Fruit fly (Drosophila melanogaster) whole organism, embryonic: ENCODE results near the gene InR.
A peak's percentile ranks its signal among the peaks of the same experiment; 100 is the strongest.

Experiments used
- Abd-B ChIP-seq: fragments of 200-800 bp; sonication (Bioruptor generic); optimal IDR thresholded peaks from 2 replicates; lab custom pipeline; 2018; ENCODE audit warnings: missing biosample characterization, mild to moderate bottlenecking, missing genetic modification characterization, moderate library complexity
- Bdp1 ChIP-seq: fragments of 200-800 bp; sonication (Bioruptor generic); optimal IDR thresholded peaks from 3 replicates; lab custom pipeline; 2016; ENCODE audit warnings: missing biosample characterization, missing genetic modification characterization
- CG11696 ChIP-seq: fragments of 200-800 bp; sonication (Bioruptor generic); IDR thresholded peaks from 2 replicates; pipeline ENCODE4 v1.3.6; 2022; ENCODE audit warnings: missing biosample characterization, missing genetic modification characterization
- CG12104 ChIP-seq: fragments of 200-800 bp; sonication (Bioruptor generic); optimal IDR thresholded peaks from 3 replicates; lab custom pipeline; 2016; ENCODE audit warnings: missing biosample characterization, missing genetic modification characterization
- CG14441 ChIP-seq: fragments of 200-800 bp; sonication (Bioruptor generic); IDR thresholded peaks from 2 replicates; pipeline ENCODE4 v1.3.6; 2022; ENCODE audit warnings: missing biosample characterization, missing genetic modification characterization
- CG14667 ChIP-seq: fragments of 200-800 bp; sonication (Bioruptor generic); IDR thresholded peaks from 2 replicates; pipeline ENCODE4 v1.3.6; 2022; ENCODE audit warnings: missing biosample characterization, missing genetic modification characterization
- CG16779 ChIP-seq: fragments of 200-800 bp; sonication (Bioruptor generic); IDR thresholded peaks from 2 replicates; pipeline ENCODE4 v1.3.6; 2022; ENCODE audit warnings: missing biosample characterization, missing genetic modification characterization
- CG18262 ChIP-seq: fragments of 200-800 bp; optimal IDR thresholded peaks from 3 replicates; lab custom pipeline; 2019; ENCODE audit warnings: missing biosample characterization, mild to moderate bottlenecking, missing genetic modification characterization, moderate library complexity
- CG18764 ChIP-seq: fragments of 200-800 bp; sonication (Bioruptor generic); optimal IDR thresholded peaks from 3 replicates; lab custom pipeline; 2016; ENCODE audit warnings: missing biosample characterization, missing genetic modification characterization
- CG2678 ChIP-seq: fragments of 200-800 bp; sonication (Bioruptor generic); optimal IDR thresholded peaks from 3 replicates; lab custom pipeline; 2019; ENCODE audit warnings: missing biosample characterization, mild to moderate bottlenecking, missing genetic modification characterization, moderate library complexity
- CG31441 ChIP-seq: fragments of 200-800 bp; sonication (Bioruptor generic); IDR thresholded peaks from 2 replicates; pipeline ENCODE4 v1.3.6; 2022; ENCODE audit warnings: missing biosample characterization, missing genetic modification characterization
- CG6654 ChIP-seq: fragments of 200-800 bp; sonication (Bioruptor generic); optimal IDR thresholded peaks from 2 replicates; lab custom pipeline; 2017; ENCODE audit warnings: missing biosample characterization, mild to moderate bottlenecking, missing genetic modification characterization
- CG6689 ChIP-seq: fragments of 200-800 bp; sonication (Bioruptor generic); IDR thresholded peaks from 2 replicates; pipeline ENCODE4 v1.3.6; 2022; ENCODE audit warnings: missing biosample characterization, missing genetic modification characterization
- CG6791 ChIP-seq: fragments of 200-800 bp; sonication (Bioruptor generic); IDR thresholded peaks from 3 replicates; pipeline ENCODE4 v1.3.6; 2022; ENCODE audit warnings: missing biosample characterization, missing genetic modification characterization; ENCODE audit not compliant: partially characterized antibody
- CG7963 ChIP-seq: fragments of 200-800 bp; sonication (Bioruptor generic); IDR thresholded peaks from 3 replicates; pipeline ENCODE4 v1.3.6; 2022; ENCODE audit warnings: missing biosample characterization, missing genetic modification characterization; ENCODE audit not compliant: partially characterized antibody
- CG8290 ChIP-seq, 3 experiments: fragments of 200-800 bp; sonication (Bioruptor generic); optimal IDR thresholded peaks; 2 replicates each; lab custom pipeline; 2016 to 2019; ENCODE audit warnings: missing biosample characterization in 3 of 3, missing genetic modification characterization in 3 of 3, mild to moderate bottlenecking in 2 of 3, moderate library complexity in 1 of 3
- CG9437 ChIP-seq: fragments of 200-800 bp; sonication (Bioruptor generic); optimal IDR thresholded peaks from 2 replicates; lab custom pipeline; 2018; ENCODE audit warnings: missing biosample characterization, mild to moderate bottlenecking, missing genetic modification characterization
- CG9817 ChIP-seq: fragments of 200-800 bp; sonication (Bioruptor generic); optimal IDR thresholded peaks from 2 replicates; lab custom pipeline; 2018; ENCODE audit warnings: missing biosample characterization, mild to moderate bottlenecking, missing genetic modification characterization, moderate library complexity
- Dip2 ChIP-seq: fragments of 200-800 bp; sonication (Bioruptor generic); IDR thresholded peaks from 2 replicates; pipeline ENCODE4 v1.3.6; 2022; ENCODE audit warnings: missing biosample characterization, missing genetic modification characterization
- Doc3 ChIP-seq: fragments of 200-800 bp; sonication (Bioruptor generic); IDR thresholded peaks from 3 replicates; pipeline ENCODE4 v1.3.6; 2022; ENCODE audit warnings: missing biosample characterization, missing genetic modification characterization; ENCODE audit not compliant: partially characterized antibody
- Dp ChIP-seq: fragments of 200-800 bp; sonication (Bioruptor generic); optimal IDR thresholded peaks from 2 replicates; lab custom pipeline; 2018; ENCODE audit warnings: missing biosample characterization, mild to moderate bottlenecking, missing genetic modification characterization, moderate library complexity
- Drgx ChIP-seq: fragments of 200-800 bp; sonication (Bioruptor generic); IDR thresholded peaks from 2 replicates; pipeline ENCODE4 v1.3.6; 2022; ENCODE audit warnings: missing biosample characterization, missing genetic modification characterization
- Fer3 ChIP-seq: fragments of 200-800 bp; sonication (Bioruptor generic); optimal IDR thresholded peaks from 2 replicates; lab custom pipeline; 2018; ENCODE audit warnings: missing biosample characterization, mild to moderate bottlenecking, missing genetic modification characterization, moderate library complexity
- Lhr ChIP-seq: fragments of 200-800 bp; sonication (Bioruptor generic); optimal IDR thresholded peaks from 3 replicates; lab custom pipeline; 2017; ENCODE audit warnings: mild to moderate bottlenecking, missing biosample characterization, missing genetic modification reagents, missing genetic modification characterization
- Lim3 ChIP-seq: fragments of 200-800 bp; sonication (Bioruptor generic); IDR thresholded peaks from 2 replicates; pipeline ENCODE4 v1.3.6; 2022; ENCODE audit warnings: missing biosample characterization, missing genetic modification characterization
- Meics ChIP-seq: fragments of 200-800 bp; sonication (Bioruptor generic); optimal IDR thresholded peaks from 2 replicates; lab custom pipeline; 2017; ENCODE audit warnings: missing biosample characterization, mild to moderate bottlenecking, missing genetic modification characterization
- Mrtf ChIP-seq: fragments of 200-800 bp; sonication (Bioruptor generic); IDR thresholded peaks from 3 replicates; pipeline ENCODE4 v1.3.6; 2022; ENCODE audit warnings: missing biosample characterization, missing genetic modification characterization
- NC2β ChIP-seq: fragments of 200-800 bp; sonication (Bioruptor generic); optimal IDR thresholded peaks from 2 replicates; lab custom pipeline; 2016; ENCODE audit warnings: missing biosample characterization, missing genetic modification characterization
- Nf-YB ChIP-seq: fragments of 200-800 bp; sonication (Bioruptor generic); optimal IDR thresholded peaks from 3 replicates; lab custom pipeline; 2019; ENCODE audit warnings: missing biosample characterization, mild to moderate bottlenecking, missing genetic modification characterization, moderate library complexity
- Oaz ChIP-seq: fragments of 200-800 bp; sonication (Bioruptor generic); IDR thresholded peaks from 2 replicates; pipeline ENCODE4 v1.3.6; 2022; ENCODE audit warnings: missing biosample characterization, missing genetic modification characterization
- YL-1 ChIP-seq: fragments of 200-800 bp; sonication (Bioruptor generic); optimal IDR thresholded peaks from 3 replicates; lab custom pipeline; 2017; ENCODE audit warnings: missing biosample characterization, mild to moderate bottlenecking, missing genetic modification characterization
- ap ChIP-seq: fragments of 200-800 bp; sonication (Bioruptor generic); IDR thresholded peaks from 2 replicates; pipeline ENCODE4 v1.3.6; 2022; ENCODE audit warnings: missing biosample characterization, missing genetic modification characterization
- ara ChIP-seq: fragments of 200-800 bp; sonication (Bioruptor generic); IDR thresholded peaks from 2 replicates; pipeline ENCODE4 v1.3.6; 2022; ENCODE audit warnings: missing biosample characterization, missing genetic modification characterization
- cad ChIP-seq: fragments of >200 bp; optimal IDR thresholded peaks from 2 replicates; lab custom pipeline; 2017; ENCODE audit warnings: missing biosample characterization, missing genetic modification characterization
- chm ChIP-seq: fragments of 200-800 bp; sonication (Bioruptor generic); IDR thresholded peaks from 2 replicates; pipeline ENCODE4 v1.3.6; 2022; ENCODE audit warnings: missing biosample characterization, missing genetic modification characterization
- disco-r ChIP-seq: fragments of 200-800 bp; sonication (Bioruptor generic); optimal IDR thresholded peaks from 2 replicates; lab custom pipeline; 2016; ENCODE audit warnings: missing biosample characterization, missing genetic modification characterization
- emc ChIP-seq: fragments of 200-800 bp; sonication (Bioruptor generic); optimal IDR thresholded peaks from 2 replicates; lab custom pipeline; 2016; ENCODE audit warnings: missing biosample characterization, missing genetic modification characterization
- esg ChIP-seq: fragments of 200-800 bp; sonication (Bioruptor generic); conservative IDR thresholded peaks from 2 replicates; pipeline ENCODE4 v1.3.6; 2022; ENCODE audit warnings: missing biosample characterization, missing genetic modification characterization
- eve ChIP-seq, 2 experiments: fragments of >200 bp; optimal IDR thresholded peaks; 2 replicates each; lab custom pipeline; 2017; ENCODE audit warnings: missing biosample characterization in 2 of 2, missing genetic modification characterization in 2 of 2
- ftz-f1 ChIP-seq: fragments of 200-800 bp; sonication (Bioruptor generic); optimal IDR thresholded peaks from 2 replicates; lab custom pipeline; 2016; ENCODE audit warnings: missing biosample characterization, missing genetic modification characterization
- ham ChIP-seq: fragments of 200-800 bp; sonication (Bioruptor generic); IDR thresholded peaks from 2 replicates; pipeline ENCODE4 v1.3.6; 2022; ENCODE audit warnings: missing biosample characterization, missing genetic modification characterization
- hth ChIP-seq: fragments of >200 bp; optimal IDR thresholded peaks from 2 replicates; lab custom pipeline; 2017; ENCODE audit warnings: inconsistent platforms
- knrl ChIP-seq: fragments of 200-800 bp; sonication (Bioruptor generic); IDR thresholded peaks from 3 replicates; pipeline ENCODE4 v1.3.6; 2022; ENCODE audit warnings: missing biosample characterization, missing genetic modification characterization; ENCODE audit not compliant: partially characterized antibody
- lov ChIP-seq, 2 experiments: fragments of 200-800 bp in 1 of 2; fragments of >200 bp in 1 of 2; sonication (Bioruptor generic) in 1 of 2; IDR thresholded peaks in 1 of 2; optimal IDR thresholded peaks in 1 of 2; 2 replicates in 1 of 2; 3 replicates in 1 of 2; pipeline versions ENCODE4 v1.3.6 to Lab custom; 2017 to 2022; ENCODE audit warnings: missing biosample characterization in 1 of 2, missing genetic modification characterization in 1 of 2
- pfk ChIP-seq: fragments of 200-800 bp; sonication (Bioruptor generic); optimal IDR thresholded peaks from 2 replicates; lab custom pipeline; 2018; ENCODE audit warnings: missing biosample characterization, mild to moderate bottlenecking, missing genetic modification characterization, moderate library complexity
- sim ChIP-seq: fragments of 200-800 bp; sonication (Bioruptor generic); IDR thresholded peaks from 2 replicates; pipeline ENCODE4 v1.3.6; 2022; ENCODE audit warnings: missing biosample characterization, missing genetic modification characterization
- sr ChIP-seq: fragments of 200-800 bp; sonication (Bioruptor generic); IDR thresholded peaks from 3 replicates; pipeline ENCODE4 v1.3.6; 2022; ENCODE audit warnings: missing biosample characterization, missing genetic modification characterization
- ssp ChIP-seq: fragments of 200-800 bp; sonication (Bioruptor generic); IDR thresholded peaks from 2 replicates; pipeline ENCODE4 v1.3.6; 2022; ENCODE audit warnings: missing biosample characterization, missing genetic modification characterization
- wdn ChIP-seq: fragments of 200-800 bp; sonication (Bioruptor generic); IDR thresholded peaks from 2 replicates; pipeline ENCODE4 v1.3.6; 2022; ENCODE audit warnings: missing biosample characterization, missing genetic modification characterization

Gene InR

DNA sequence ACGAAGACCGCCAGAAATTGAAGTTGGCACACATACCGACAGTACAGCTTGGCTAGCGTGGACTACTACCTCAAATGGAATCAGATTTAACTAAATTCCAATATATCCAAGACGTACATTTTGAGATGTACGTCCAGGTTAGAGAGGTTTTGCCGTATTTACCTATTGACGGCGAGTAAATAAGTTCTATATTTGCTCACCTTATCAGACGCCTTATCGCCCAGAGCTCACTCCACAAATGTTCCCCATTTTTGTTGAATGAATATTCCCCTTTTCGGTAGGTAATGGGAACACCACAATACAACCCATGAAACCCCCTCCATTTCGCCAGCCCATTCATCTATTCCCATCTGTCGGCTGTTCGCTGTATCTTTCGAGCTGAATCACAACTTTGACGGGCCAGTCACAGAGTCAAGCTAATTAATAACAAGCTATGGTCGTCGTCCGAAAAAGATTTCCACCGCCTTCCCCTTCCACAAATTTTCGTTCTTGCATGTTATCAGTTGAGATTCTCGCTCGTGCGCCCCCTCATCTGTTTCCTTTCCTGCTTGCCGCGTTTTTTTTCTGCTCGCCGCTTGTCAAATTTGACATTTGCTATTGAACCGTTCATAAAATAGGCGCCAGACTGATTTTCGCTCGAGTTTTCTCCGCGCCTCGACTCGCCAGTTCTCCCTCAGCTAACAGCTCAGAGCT is 28.3 kb downstream of the InR start (continued):
- peak; percentile 93 for TF ChIP-seq sr
- peak; percentile 70 for TF ChIP-seq Nf-YB (GFP tag; lab: Kevin White, UChicago)
- TF ChIP-seq disco-r: peak; percentile 82
- peak; percentile 99 for TF ChIP-seq chm
- no peak; the same call in 1 of the 2 replicates for TF ChIP-seq ham (GFP tag; lab: Robert Waterston, UW)
- peak; percentile 97 for TF ChIP-seq CG18764 (GFP tag; lab: Kevin White, UChicago)
- peak; percentile 72 for TF ChIP-seq esg (GFP tag; lab: Robert Waterston, UW)
- TF ChIP-seq CG8290 (GFP tag; optimal IDR thresholded peaks at IDR 0.05; lab: Kevin White, UChicago): peak; percentile 98
- TF ChIP-seq CG8290 (tag; optimal IDR thresholded peaks at IDR 0.05; lab: Kevin White, UChicago): peak; percentile 98
- no peak for TF ChIP-seq CG6791 (GFP tag; lab: Robert Waterston, UW)
- TF ChIP-seq sim (GFP tag; lab: Robert Waterston, UW): peak; percentile 96
- peak; percentile 97 for TF ChIP-seq NC2β
- TF ChIP-seq Oaz (GFP tag; lab: Robert Waterston, UW): peak; percentile 75
- TF ChIP-seq CG16779 (GFP tag; lab: Robert Waterston, UW): peak; percentile 86
- peak; percentile 82 for TF ChIP-seq CG9817 (tag; lab: Kevin White, UChicago)
- TF ChIP-seq Dp (GFP tag; lab: Kevin White, UChicago): no peak
- TF ChIP-seq knrl (GFP tag; lab: Robert Waterston, UW): no peak
- TF ChIP-seq CG6654 (GFP tag; lab: Kevin White, UChicago): peak; percentile 77
- no peak for TF ChIP-seq Dip2
- TF ChIP-seq Abd-B: peak; percentile 69
- peak; percentile 95 for TF ChIP-seq CG6689
- peak; percentile 86 for TF ChIP-seq Mrtf (GFP tag; lab: Robert Waterston, UW)
- peak; percentile 97 for TF ChIP-seq ara (GFP tag; lab: Robert Waterston, UW)
- peak; percentile 67; the same call in 1 of the 2 replicates for TF ChIP-seq Lim3 (GFP tag; lab: Robert Waterston, UW)
- peak; percentile 70; the same call in 1 of the 2 replicates for TF ChIP-seq Drgx (GFP tag; lab: Robert Waterston, UW)
- TF ChIP-seq cad (GFP tag; lab: Kevin White, UChicago): no peak
- TF ChIP-seq lov (optimal IDR thresholded peaks at IDR 0.05; lab: Kevin White, UChicago): no peak
- peak; percentile 96 for TF ChIP-seq lov (GFP tag; IDR thresholded peaks at IDR 0.05; lab: Robert Waterston, UW)
- TF ChIP-seq CG12104 (GFP tag; lab: Kevin White, UChicago): peak; percentile 97
- no peak for TF ChIP-seq hth (lab: Kevin White, UChicago)
- peak; percentile 78 for TF ChIP-seq ssp
- TF ChIP-seq CG9437 (GFP tag; lab: Kevin White, UChicago): peak; percentile 63
- TF ChIP-seq Meics (GFP tag; lab: Kevin White, UChicago): peak; percentile 92
- TF ChIP-seq pfk (GFP tag; lab: Kevin White, UChicago): peak; percentile 79
- peak; percentile 96 for TF ChIP-seq Lhr (GFP tag; lab: Kevin White, UChicago)
- peak; percentile 90 for TF ChIP-seq Fer3
- peak; percentile 85 for TF ChIP-seq CG14667 (GFP tag; lab: Robert Waterston, UW)
- TF ChIP-seq CG14441 (GFP tag; lab: Robert Waterston, UW): peak; percentile 85
- peak; percentile 89 for TF ChIP-seq ap
- TF ChIP-seq Doc3: no peak
- peak; percentile 96 for TF ChIP-seq YL-1 (GFP tag; lab: Kevin White, UChicago)
- peak; percentile 89 for TF ChIP-seq CG18262 (tag; lab: Kevin White, UChicago)
- peak; percentile 91 for TF ChIP-seq Bdp1 (GFP tag; lab: Kevin White, UChicago)
- TF ChIP-seq ftz-f1 (GFP tag; lab: Kevin White, UChicago): peak; percentile 38
- peak in 1 of 2 experiments; percentile 97 for TF ChIP-seq eve (GFP tag; optimal IDR thresholded peaks at IDR 0.05; lab: Kevin White, UChicago)
- peak; percentile 89 for TF ChIP-seq emc (GFP tag; lab: Kevin White, UChicago)
- peak; percentile 85 for TF ChIP-seq wdn (GFP tag; lab: Robert Waterston, UW)
- peak; percentile 91 for TF ChIP-seq CG11696 (GFP tag; lab: Robert Waterston, UW)
- no peak for TF ChIP-seq CG7963
- peak; percentile 93 for TF ChIP-seq CG2678 (tag; lab: Kevin White, UChicago)
- peak; percentile 96 for TF ChIP-seq CG31441 (GFP tag; lab: Robert Waterston, UW)
